Worm (Caenorhabditis elegans): Measurements from ENCODE around the gene F59A1.11.

F59A1.11 gene

DNA sequence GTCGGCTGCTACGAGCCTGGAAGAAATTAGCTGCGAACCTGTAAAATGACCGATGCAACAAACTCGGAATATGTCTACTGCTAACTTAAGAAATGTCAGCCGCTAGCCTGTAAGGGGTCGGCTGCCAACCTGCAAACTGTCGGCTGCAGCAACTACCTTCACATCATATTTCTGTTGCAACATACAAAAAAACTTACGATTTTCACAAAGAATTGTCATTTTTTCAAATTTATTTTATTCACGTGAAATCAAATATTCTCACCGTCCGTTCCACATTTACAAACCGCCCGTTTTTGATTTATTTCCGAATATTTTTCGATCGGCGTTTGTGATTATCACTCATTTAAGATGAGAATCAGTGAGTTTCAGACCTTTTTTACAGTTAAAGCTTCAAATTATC, 33.9 kb upstream of the F59A1.11 start, which contains the start of gene Y26G10.6:
Y26G10.6 (plus strand) TSS at position 301 of the 400 bp plus-strand sequence.
- no peak for TF ChIP-seq F49E8.2 (tag; optimal IDR thresholded peaks at IDR 0.05; ENCODE audit: insufficient read depth)
- TF ChIP-seq sea-2 (GFP tag; IDR thresholded peaks at IDR 0.05): no peak
- no peak for TF ChIP-seq F39B2.1 (GFP tag; IDR thresholded peaks at IDR 0.05)
- TF ChIP-seq repo-1 (tag; optimal IDR thresholded peaks at IDR 0.05): no peak
- TF ChIP-seq ceh-91 (GFP tag; IDR thresholded peaks at IDR 0.05): no peak
- no peak for TF ChIP-seq F55B11.4 (tag; optimal IDR thresholded peaks at IDR 0.05; ENCODE audit: borderline replicate concordance, insufficient read depth)
- no peak for TF ChIP-seq D2030.7 (GFP tag; IDR thresholded peaks at IDR 0.05)
- TF ChIP-seq ceh-40 (GFP tag; IDR thresholded peaks at IDR 0.05): no peak
- TF ChIP-seq rpc-1 (optimal IDR thresholded peaks at IDR 0.05): no peak
- TF ChIP-seq rpc-1 (tag; optimal IDR thresholded peaks at IDR 0.05): no peak
- TF ChIP-seq dox-1 (GFP tag; IDR thresholded peaks at IDR 0.05): no peak
- no peak for TF ChIP-seq attf-6 (GFP tag; IDR thresholded peaks at IDR 0.05)
- TF ChIP-seq ceh-100 (GFP tag; IDR thresholded peaks at IDR 0.05): no peak
- TF ChIP-seq zim-3 (tag; optimal IDR thresholded peaks at IDR 0.05): no peak
- no peak for TF ChIP-seq bed-2 (GFP tag; IDR thresholded peaks at IDR 0.05)
- no peak for TF ChIP-seq F57C9.4 (tag; optimal IDR thresholded peaks at IDR 0.05)
- no peak for TF ChIP-seq hlh-12 (tag; optimal IDR thresholded peaks at IDR 0.05)
- no peak for TF ChIP-seq dpl-1 (GFP tag; optimal IDR thresholded peaks at IDR 0.05)

DNA sequence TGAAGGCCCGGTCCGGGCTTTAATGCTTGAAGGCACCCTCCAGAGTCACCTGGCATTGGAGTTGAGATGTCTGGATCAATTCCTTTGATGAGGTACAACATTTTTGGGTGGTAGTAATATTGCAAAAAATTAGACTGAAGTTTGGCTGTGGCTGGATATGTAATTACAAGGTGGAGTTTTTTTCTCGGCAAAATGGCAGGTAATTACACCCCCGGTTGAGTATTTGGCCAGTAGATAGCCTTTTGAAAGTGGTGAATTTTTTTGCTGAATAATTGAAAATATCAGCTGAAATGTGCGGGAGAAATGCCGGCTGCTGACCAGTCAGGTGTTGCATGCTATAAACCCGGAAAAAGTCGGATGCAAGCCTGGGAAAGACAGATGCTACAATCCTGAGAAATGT, 33.3 kb upstream of the F59A1.11 start, which contains the start of gene Y26G10.4:
Y26G10.4 (minus strand) TSS at position 101 of the 400 bp plus-strand sequence.
- no peak for TF ChIP-seq mxl-1 (tag; optimal IDR thresholded peaks at IDR 0.05)
- TF ChIP-seq lin-40 (tag; optimal IDR thresholded peaks at IDR 0.05): no peak
- no peak for TF ChIP-seq madf-3 (GFP tag; IDR thresholded peaks at IDR 0.05)
- no peak for TF ChIP-seq F49E8.2 (tag; optimal IDR thresholded peaks at IDR 0.05; ENCODE audit: insufficient read depth)
- TF ChIP-seq hsf-1 (GFP tag; IDR thresholded peaks at IDR 0.05): no peak
- TF ChIP-seq F57C9.4 (tag; optimal IDR thresholded peaks at IDR 0.05): no peak
- no peak for TF ChIP-seq Y67H2A.10 (GFP tag; conservative IDR thresholded peaks at IDR 0.05)
- no peak for TF ChIP-seq ceh-58 (GFP tag; IDR thresholded peaks at IDR 0.05)
- no peak for TF ChIP-seq F52B5.7 (tag; optimal IDR thresholded peaks at IDR 0.05)
- TF ChIP-seq xnd-1 (tag; optimal IDR thresholded peaks at IDR 0.05): no peak
- no peak for TF ChIP-seq ztf-25 (GFP tag; IDR thresholded peaks at IDR 0.05)
- no peak for TF ChIP-seq Y53F4B.3 (GFP tag; IDR thresholded peaks at IDR 0.05)

DNA sequence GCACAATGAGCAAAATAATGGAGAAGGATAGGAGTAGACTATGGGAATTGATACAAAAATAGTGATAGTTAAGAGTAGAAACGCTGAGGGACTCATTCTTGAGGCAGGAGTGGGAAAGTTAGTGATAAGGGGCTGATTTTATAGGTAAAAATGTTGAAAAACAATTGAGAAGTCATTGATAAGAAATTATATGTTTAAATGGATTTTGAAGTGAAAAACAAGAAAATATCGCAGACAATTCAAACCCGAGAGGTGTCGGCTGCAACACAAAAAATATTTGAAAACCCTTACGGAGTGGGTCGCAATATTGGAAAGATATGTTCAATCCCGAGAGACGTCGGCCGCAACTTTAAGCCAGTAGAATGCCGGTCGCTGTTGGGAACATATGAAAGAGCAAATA, 30.9 kb upstream of the F59A1.11 start, which contains the start of gene spp-29:
spp-29 (minus strand) TSS at position 101 of the 400 bp plus-strand sequence.
- TF ChIP-seq mxl-1 (tag; optimal IDR thresholded peaks at IDR 0.05) (no peak), tbx-9 (tag; optimal IDR thresholded peaks at IDR 0.05; ENCODE audit: borderline replicate concordance) (no peak), tbp1 (GFP tag; optimal IDR thresholded peaks at IDR 0.05) (no peak), hrde-1 (tag; optimal IDR thresholded peaks at IDR 0.05; ENCODE audit: borderline replicate concordance) (no peak), snpc-1.3 (tag; optimal IDR thresholded peaks at IDR 0.05; ENCODE audit: insufficient read depth) (no peak), ceh-79 (tag; optimal IDR thresholded peaks at IDR 0.05) (no peak), madf-3 (GFP tag; IDR thresholded peaks at IDR 0.05) (no peak), lir-1 (GFP tag; conservative IDR thresholded peaks at IDR 0.05) (no peak), attf-5 (GFP tag; optimal IDR thresholded peaks at IDR 0.05) (no peak), sea-2 (GFP tag; IDR thresholded peaks at IDR 0.05) (no peak), chd-7 (tag; optimal IDR thresholded peaks at IDR 0.05) (no peak), unc-130 (GFP tag; optimal IDR thresholded peaks at IDR 0.05) (no peak), lin-54 (GFP tag; optimal IDR thresholded peaks at IDR 0.05) (no peak), ets-4 (GFP tag; optimal IDR thresholded peaks at IDR 0.05) (no peak), D2030.7 (GFP tag; IDR thresholded peaks at IDR 0.05) (no peak), lin-26 (GFP tag; IDR thresholded peaks at IDR 0.05) (no peak), ceh-58 (GFP tag; IDR thresholded peaks at IDR 0.05) (no peak)
